Fruit fly (Drosophila melanogaster) whole organism, adult: ENCODE results near the gene VhaM9.7-c.

Experiments
- CG14711 ChIP-seq: fragments of 200-800 bp; sonication (Bioruptor generic); optimal IDR thresholded peaks from 2 replicates; lab custom pipeline; 2018; ENCODE audit warnings: missing biosample characterization, mild to moderate bottlenecking, missing genetic modification characterization, moderate library complexity
- CG1620 ChIP-seq: fragments of 200-800 bp; sonication (Bioruptor generic); optimal IDR thresholded peaks from 2 replicates; lab custom pipeline; 2016; ENCODE audit warnings: missing biosample characterization, missing genetic modification characterization
- CG33017 ChIP-seq: fragments of 200-800 bp; sonication (Bioruptor generic); optimal IDR thresholded peaks from 2 replicates; lab custom pipeline; 2018; ENCODE audit warnings: missing biosample characterization, mild to moderate bottlenecking, missing genetic modification characterization, moderate library complexity
- CG7045 ChIP-seq: fragments of 200-800 bp; sonication (Bioruptor generic); optimal IDR thresholded peaks from 2 replicates; lab custom pipeline; 2017; ENCODE audit warnings: missing biosample characterization, mild to moderate bottlenecking, missing genetic modification characterization
- CG7101 ChIP-seq: fragments of 200-800 bp; sonication (Bioruptor generic); optimal IDR thresholded peaks from 2 replicates; lab custom pipeline; 2018; ENCODE audit warnings: missing biosample characterization, mild to moderate bottlenecking, missing genetic modification characterization, moderate library complexity
- Hr96 ChIP-seq: fragments of 200-800 bp; sonication (Bioruptor generic); optimal IDR thresholded peaks from 2 replicates; lab custom pipeline; 2016; ENCODE audit warnings: missing biosample characterization, missing genetic modification characterization
- bab1 ChIP-seq: fragments of 200-800 bp; sonication (Bioruptor generic); optimal IDR thresholded peaks from 3 replicates; lab custom pipeline; 2019; ENCODE audit warnings: missing biosample characterization, mild to moderate bottlenecking, missing genetic modification characterization, moderate library complexity
- cic ChIP-seq: fragments of 200-800 bp; sonication (Bioruptor generic); optimal IDR thresholded peaks from 2 replicates; lab custom pipeline; 2017; ENCODE audit warnings: missing biosample characterization, mild to moderate bottlenecking, missing genetic modification characterization, moderate library complexity
- cnc ChIP-seq, 2 experiments: fragments of >200 bp; optimal IDR thresholded peaks; 2 replicates each; lab custom pipeline; 2017
- kay ChIP-seq: fragments of 200-800 bp; sonication (Bioruptor generic); peaks from one replicate; lab custom pipeline; 2016; ENCODE audit warnings: missing biosample characterization, missing genetic modification characterization, borderline replicate concordance
- pad ChIP-seq: fragments of 200-800 bp; sonication (Bioruptor generic); optimal IDR thresholded peaks from 3 replicates; lab custom pipeline; 2017; ENCODE audit warnings: missing biosample characterization, missing genetic modification characterization, mild to moderate bottlenecking, moderate library complexity, missing genetic modification reagents
- tj ChIP-seq: fragments of 200-800 bp; sonication (Bioruptor generic); optimal IDR thresholded peaks from 3 replicates; lab custom pipeline; 2017; ENCODE audit warnings: missing biosample characterization, mild to moderate bottlenecking, missing genetic modification characterization, moderate library complexity
- toe ChIP-seq: fragments of 200-800 bp; sonication (Bioruptor generic); optimal IDR thresholded peaks from 2 replicates; lab custom pipeline; 2016; ENCODE audit warnings: missing biosample characterization, missing genetic modification characterization

- TF ChIP-seq Hr96 (GFP tag; lab: Kevin White, UChicago) (no peak), toe (GFP tag; lab: Kevin White, UChicago) (no peak), CG33017 (tag; lab: Kevin White, UChicago) (no peak), tj (GFP tag; lab: Kevin White, UChicago) (no peak), cic (no peak), pad (GFP tag; lab: Kevin White, UChicago) (no peak), CG14711 (no peak), CG7101 (tag; lab: Kevin White, UChicago) (no peak), cnc (optimal IDR thresholded peaks at IDR 0.05; lab: Kevin White, UChicago) (no peak), bab1 (GFP tag; lab: Kevin White, UChicago) (no peak), CG1620 (GFP tag; lab: Kevin White, UChicago) (no peak), kay (GFP tag; lab: Kevin White, UChicago) (no peak), CG7045 (GFP tag; lab: Kevin White, UChicago) (no peak)
Observed at dm6 chr3L:4145229-4145628, 41.4 kb downstream of the VhaM9.7-c start.
